Worm (Caenorhabditis elegans) whole organism, mixed stage, embryonic: ENCODE data around the gene pct-1.

Source experiments
- M03D4.4 ChIP-seq: sonication (generic microtip); optimal IDR thresholded peaks from 2 replicates; lab custom pipeline; 2017; ENCODE audit warnings: mild to moderate bottlenecking, missing genetic modification characterization, missing compliant biosample characterization
- bed-3 ChIP-seq: fragments of 200-800 bp; sonication (Bioruptor generic); optimal IDR thresholded peaks from 3 replicates; lab custom pipeline; 2018; ENCODE audit warnings: mild to moderate bottlenecking, missing genetic modification characterization, moderate library complexity, missing compliant biosample characterization
- blmp-1 ChIP-seq: fragments of 150-350 bp; optimal IDR thresholded peaks from 2 replicates; lab custom pipeline; 2014; ENCODE audit warnings: missing biosample characterization, missing genetic modification characterization
- ceh-39 ChIP-seq: fragments of 150-350 bp; optimal IDR thresholded peaks from 2 replicates; lab custom pipeline; 2014; ENCODE audit warnings: missing biosample characterization, missing genetic modification characterization
- ceh-43 ChIP-seq: fragments of 200-800 bp; sonication (Bioruptor generic); optimal IDR thresholded peaks from 2 replicates; lab custom pipeline; 2018; ENCODE audit warnings: mild to moderate bottlenecking, missing genetic modification characterization, moderate library complexity, missing compliant biosample characterization
- ceh-83 ChIP-seq: fragments of 200-800 bp; sonication (Bioruptor generic); optimal IDR thresholded peaks from 2 replicates; lab custom pipeline; 2018; ENCODE audit warnings: mild to moderate bottlenecking, missing genetic modification characterization, missing compliant biosample characterization
- ces-1 ChIP-seq: fragments of 150-350 bp; optimal IDR thresholded peaks from 2 replicates; lab custom pipeline; 2014; ENCODE audit warnings: missing biosample characterization, missing genetic modification reagents, missing genetic modification characterization
- cnd-1 ChIP-seq: fragments of 200-800 bp; sonication (Bioruptor generic); optimal IDR thresholded peaks from 2 replicates; lab custom pipeline; 2018; ENCODE audit warnings: mild to moderate bottlenecking, missing genetic modification characterization, missing compliant biosample characterization
- drap-1 ChIP-seq: fragments of 200-800 bp; sonication (Bioruptor generic); optimal IDR thresholded peaks from 3 replicates; lab custom pipeline; 2018; ENCODE audit warnings: mild to moderate bottlenecking, missing genetic modification characterization, missing compliant biosample characterization
- elt-1 ChIP-seq: sonication (generic microtip); optimal IDR thresholded peaks from 2 replicates; lab custom pipeline; 2017; ENCODE audit warnings: missing genetic modification characterization, mild to moderate bottlenecking, missing compliant biosample characterization, antibody characterized with exemption, moderate library complexity, borderline replicate concordance; ENCODE audit not compliant: insufficient read depth
- elt-3 ChIP-seq: fragments of 150-350 bp; optimal IDR thresholded peaks from 2 replicates; lab custom pipeline; 2014; ENCODE audit warnings: missing biosample characterization, missing genetic modification characterization
- ham-2 ChIP-seq: fragments of 200-800 bp; sonication (Bioruptor generic); optimal IDR thresholded peaks from 2 replicates; lab custom pipeline; 2018; ENCODE audit warnings: mild to moderate bottlenecking, missing genetic modification characterization, missing compliant biosample characterization
- hlh-1 ChIP-seq: fragments of 150-350 bp; optimal IDR thresholded peaks from 2 replicates; lab custom pipeline; 2014; ENCODE audit warnings: missing biosample characterization, missing genetic modification reagents, missing genetic modification characterization
- lin-13 ChIP-seq: fragments of 150-350 bp; optimal IDR thresholded peaks from 2 replicates; lab custom pipeline; 2014; ENCODE audit warnings: missing biosample characterization, missing genetic modification characterization
- lin-32 ChIP-seq: fragments of 200-800 bp; sonication (Bioruptor generic); optimal IDR thresholded peaks from 2 replicates; lab custom pipeline; 2018; ENCODE audit warnings: mild to moderate bottlenecking, missing genetic modification characterization, missing compliant biosample characterization
- lsy-2 ChIP-seq: fragments of 150-350 bp; optimal IDR thresholded peaks from 2 replicates; lab custom pipeline; 2014; ENCODE audit warnings: missing biosample characterization, missing genetic modification characterization
- mab-5 ChIP-seq: fragments of 150-350 bp; optimal IDR thresholded peaks from 2 replicates; lab custom pipeline; 2014; ENCODE audit warnings: missing biosample characterization, missing genetic modification characterization
- mep-1 ChIP-seq: fragments of 150-350 bp; optimal IDR thresholded peaks from 2 replicates; lab custom pipeline; 2017; ENCODE audit warnings: missing biosample characterization, missing genetic modification reagents, missing genetic modification characterization, inconsistent platforms
- mls-2 ChIP-seq: sonication (generic microtip); optimal IDR thresholded peaks from 2 replicates; lab custom pipeline; 2016; ENCODE audit warnings: mild to moderate bottlenecking, missing genetic modification characterization, moderate library complexity, missing compliant biosample characterization
- nhr-2 ChIP-seq: fragments of 150-350 bp; optimal IDR thresholded peaks from 2 replicates; lab custom pipeline; 2014; ENCODE audit warnings: missing biosample characterization, missing genetic modification characterization
- nhr-237 ChIP-seq: fragments of 150-350 bp; optimal IDR thresholded peaks from 2 replicates; lab custom pipeline; 2014; ENCODE audit warnings: missing biosample characterization, missing genetic modification characterization
- nhr-28 ChIP-seq: fragments of 150-350 bp; optimal IDR thresholded peaks from 2 replicates; lab custom pipeline; 2014; ENCODE audit warnings: missing biosample characterization, missing genetic modification characterization
- nhr-76 ChIP-seq: sonication (generic microtip); optimal IDR thresholded peaks from 2 replicates; lab custom pipeline; 2017; ENCODE audit warnings: missing biosample characterization, missing genetic modification characterization
- sem-2 ChIP-seq: fragments of 200-800 bp; sonication (Bioruptor generic); optimal IDR thresholded peaks from 2 replicates; lab custom pipeline; 2018; ENCODE audit warnings: mild to moderate bottlenecking, missing genetic modification characterization, missing compliant biosample characterization
- snpc-4 ChIP-seq: fragments of 150-350 bp; optimal IDR thresholded peaks from 2 replicates; lab custom pipeline; 2014; ENCODE audit warnings: missing biosample characterization, missing genetic modification characterization
- sptf-1 ChIP-seq: sonication (generic microtip); optimal IDR thresholded peaks from 2 replicates; lab custom pipeline; 2017; ENCODE audit warnings: mild to moderate bottlenecking, missing genetic modification characterization, moderate library complexity, missing compliant biosample characterization
- tbx-8 ChIP-seq: fragments of 200-800 bp; sonication (Bioruptor generic); optimal IDR thresholded peaks from 2 replicates; lab custom pipeline; 2018; ENCODE audit warnings: mild to moderate bottlenecking, missing genetic modification characterization, moderate library complexity, missing compliant biosample characterization
- unc-120 ChIP-seq: sonication (generic microtip); optimal IDR thresholded peaks from 2 replicates; lab custom pipeline; 2017; ENCODE audit warnings: missing genetic modification characterization, missing compliant biosample characterization; ENCODE audit not compliant: poor library complexity, severe bottlenecking
- unc-62 ChIP-seq: fragments of 150-350 bp; optimal IDR thresholded peaks from 2 replicates; lab custom pipeline; 2014; ENCODE audit warnings: missing biosample characterization, missing genetic modification reagents, missing genetic modification characterization
- zip-8 ChIP-seq: fragments of 150-350 bp; optimal IDR thresholded peaks from 2 replicates; lab custom pipeline; 2014; ENCODE audit warnings: missing biosample characterization, missing genetic modification characterization

Gene pct-1

DNA sequence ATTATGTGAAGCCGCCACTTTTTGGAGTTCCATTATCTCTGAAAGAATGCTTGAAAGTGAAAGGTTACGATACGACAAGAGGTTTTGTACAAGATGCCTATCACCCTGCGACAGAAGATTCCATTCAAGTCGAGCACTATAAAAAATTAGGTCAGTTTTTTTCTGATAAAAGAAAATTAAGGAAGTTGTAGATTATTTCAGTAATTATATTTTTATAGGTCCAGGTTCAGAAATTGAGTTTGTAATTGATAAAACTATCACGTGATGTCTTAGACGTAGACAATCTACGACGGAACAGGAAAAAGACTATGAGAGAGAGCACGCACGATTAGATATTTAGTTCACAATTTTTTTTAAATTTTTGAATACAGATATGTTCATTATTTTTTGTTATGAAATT, 16.3 kb upstream of the pct-1 start:
- TF ChIP-seq sptf-1 (tag; lab: Kevin White, UChicago) (no peak), sem-2 (no peak), hlh-1 (tag; lab: Kevin White, UChicago) (no peak), snpc-4 (no peak), ham-2 (GFP tag; lab: Kevin White, UChicago) (no peak), unc-120 (tag; lab: Kevin White, UChicago) (no peak), elt-3 (tag; lab: Kevin White, UChicago) (no peak), lsy-2 (tag; lab: Kevin White, UChicago) (no peak)

DNA sequence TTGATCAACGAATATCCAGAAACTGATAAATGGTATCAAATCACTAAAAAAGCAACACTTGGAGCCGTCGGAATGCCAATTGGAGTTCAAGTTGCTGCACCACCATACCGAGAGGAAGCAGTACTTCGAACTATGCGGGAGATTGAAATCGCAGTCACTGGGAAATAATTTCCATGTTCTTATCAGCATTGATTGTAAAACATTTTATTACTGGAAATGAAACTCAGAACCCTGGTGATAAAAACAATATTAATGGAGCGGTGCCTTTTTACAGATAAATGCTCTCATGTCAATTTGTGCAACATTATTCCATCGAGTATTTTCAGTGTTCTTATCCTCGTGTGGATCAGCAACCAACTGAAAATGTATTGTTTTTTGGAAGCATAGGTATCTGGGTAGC, 14.5 kb upstream of the pct-1 start:
- TF ChIP-seq elt-1 (tag; lab: Kevin White, UChicago): no peak
- no peak for TF ChIP-seq mls-2 (tag; lab: Kevin White, UChicago)
- TF ChIP-seq sptf-1 (tag; lab: Kevin White, UChicago): no peak
- TF ChIP-seq lin-13 (tag; lab: Kevin White, UChicago): no peak
- TF ChIP-seq unc-120 (tag; lab: Kevin White, UChicago): no peak
- no peak for TF ChIP-seq mab-5
- TF ChIP-seq hlh-1 (tag; lab: Kevin White, UChicago): no peak
- no peak for TF ChIP-seq sem-2
- TF ChIP-seq drap-1 (GFP tag; lab: Kevin White, UChicago): no peak
- TF ChIP-seq M03D4.4: no peak
- TF ChIP-seq zip-8 (tag; lab: Kevin White, UChicago): no peak
- no peak for TF ChIP-seq bed-3 (GFP tag; lab: Kevin White, UChicago)
- TF ChIP-seq nhr-237: no peak
- TF ChIP-seq nhr-76: no peak
- TF ChIP-seq lin-32 (GFP tag; lab: Kevin White, UChicago): no peak
- TF ChIP-seq snpc-4: no peak
- TF ChIP-seq ham-2 (GFP tag; lab: Kevin White, UChicago): no peak
- no peak for TF ChIP-seq ceh-83

DNA sequence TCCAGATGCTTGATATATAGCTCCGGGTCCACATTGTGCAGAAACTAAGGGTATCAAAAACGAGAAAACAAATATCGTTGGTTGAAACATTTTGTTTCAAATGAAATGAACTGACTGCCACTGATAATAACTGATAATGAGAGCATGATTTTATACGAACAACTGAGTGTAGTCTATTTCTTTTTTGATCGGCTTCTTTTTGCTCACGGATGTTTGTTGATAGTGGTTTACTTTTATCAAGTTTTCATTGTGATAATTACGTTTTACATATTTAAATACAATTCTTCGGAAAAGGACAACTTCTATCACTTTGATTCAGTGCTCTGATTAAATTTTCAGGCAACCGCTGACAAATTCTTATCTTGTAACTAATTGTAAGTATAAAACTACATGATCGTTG, 12.6 kb upstream of the pct-1 start, which contains the start of gene clec-51:
clec-51 (minus strand) TSS at position 114 of the 400 bp plus-strand sequence.
- TF ChIP-seq nhr-76 (no peak), nhr-28 (tag; lab: Kevin White, UChicago) (no peak), mep-1 (tag; lab: Kevin White, UChicago) (no peak), nhr-237 (no peak), unc-62 (GFP tag; lab: Kevin White, UChicago) (no peak), tbx-8 (GFP tag; lab: Kevin White, UChicago) (no peak), bed-3 (GFP tag; lab: Kevin White, UChicago) (no peak), ces-1 (GFP tag; lab: Kevin White, UChicago) (no peak)

- TF ChIP-seq M03D4.4 (no peak), nhr-2 (no peak), blmp-1 (tag; lab: Kevin White, UChicago) (no peak), mep-1 (tag; lab: Kevin White, UChicago) (no peak), nhr-76 (no peak), cnd-1 (tag; lab: Kevin White, UChicago) (no peak), unc-62 (GFP tag; lab: Kevin White, UChicago) (no peak)
These were observed 11.8 kb upstream of the pct-1 start for ce11 chrIV:8164515-8164914.

ce11 chrIV:8165950-8166349, 10.3 kb upstream of the pct-1 start, which contains the start of gene B0218.7:
Gene B0218.7 (minus strand): TSS chrIV:8166050.
- TF ChIP-seq ceh-39 (no peak), snpc-4 (no peak), nhr-76 (no peak), ham-2 (GFP tag; lab: Kevin White, UChicago) (no peak), elt-3 (tag; lab: Kevin White, UChicago) (no peak), ceh-43 (GFP tag; lab: Kevin White, UChicago) (no peak)

DNA sequence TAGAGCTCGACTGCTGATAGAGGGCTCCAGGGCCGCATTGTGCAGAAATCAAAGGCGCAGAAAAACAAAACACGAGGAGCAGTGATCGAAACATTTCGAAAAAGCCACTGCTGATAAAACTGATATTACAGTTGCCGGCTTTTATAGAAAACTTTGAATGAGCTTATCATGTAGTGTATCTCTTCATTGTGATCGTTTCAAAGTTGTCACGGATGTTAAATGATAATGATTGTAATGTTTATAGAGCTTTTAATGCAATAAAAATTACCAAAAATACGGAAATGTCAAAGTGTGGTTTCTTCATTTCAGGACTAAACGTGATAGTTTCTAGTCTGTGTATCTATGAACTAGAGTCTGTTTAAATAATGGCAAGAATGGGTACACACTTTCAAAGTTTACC, 7.6 kb upstream of the pct-1 start, which contains the start of gene clec-52:
clec-52 (minus strand) TSS at position 101 of the 400 bp plus-strand sequence.
- TF ChIP-seq nhr-237 (no peak), zip-8 (tag; lab: Kevin White, UChicago) (no peak), tbx-8 (GFP tag; lab: Kevin White, UChicago) (no peak), nhr-2 (no peak), elt-3 (tag; lab: Kevin White, UChicago) (no peak)
